Worm (Caenorhabditis elegans) whole organism, L3 larva: ENCODE results near the gene nhr-7.

Experiments used
- ama-1 ChIP-seq: fragments of 150-350 bp; optimal IDR thresholded peaks from 2 replicates; lab custom pipeline; 2018
- egl-27 ChIP-seq: sonication (generic microtip); optimal IDR thresholded peaks from 4 replicates; lab custom pipeline; 2017; ENCODE audit warnings: missing biosample characterization, missing genetic modification reagents, missing genetic modification characterization
- elt-1 ChIP-seq: fragments of 150-350 bp; optimal IDR thresholded peaks from 2 replicates; lab custom pipeline; 2014; ENCODE audit warnings: missing biosample characterization, missing genetic modification characterization
- nhr-12 ChIP-seq: fragments of 150-350 bp; optimal IDR thresholded peaks from 2 replicates; lab custom pipeline; 2014; ENCODE audit warnings: missing biosample characterization, missing genetic modification characterization
- nhr-77 ChIP-seq: fragments of 150-350 bp; optimal IDR thresholded peaks from 2 replicates; lab custom pipeline; 2014; ENCODE audit warnings: missing biosample characterization, missing genetic modification characterization
- unc-39 ChIP-seq: sonication (generic microtip); optimal IDR thresholded peaks from 4 replicates; lab custom pipeline; 2017; ENCODE audit warnings: missing biosample characterization, missing genetic modification characterization
- unc-62 ChIP-seq: fragments of 150-350 bp; sonication (generic microtip); optimal IDR thresholded peaks from 4 replicates; lab custom pipeline; 2014; ENCODE audit warnings: missing biosample characterization, missing genetic modification reagents, missing genetic modification characterization

ce11 chrIV:11248031-11248631 lies 23.0 kb downstream of the nhr-7 start, which contains the start of gene C05C12.4:
- TF ChIP-seq nhr-77 (tag; lab: Kevin White, UChicago) (no peak), elt-1 (tag; lab: Kevin White, UChicago) (no peak), egl-27 (tag; lab: Kevin White, UChicago) (no peak), unc-39 (no peak), unc-62 (GFP tag; lab: Kevin White, UChicago) (no peak), ama-1 (lab: Kevin White, UChicago) (no peak), nhr-12 (tag; lab: Kevin White, UChicago) (no peak)
